Worm (Caenorhabditis elegans): Measurements from ENCODE around the gene ZK856.6.

Gene ZK856.6

ce11 chrV:10205483-10205882, 7.0 kb downstream of the ZK856.6 start, which contains the start of gene ZK856.16:
ZK856.16 (minus strand) TSS chrV:10205583.
- TF ChIP-seq ama-1 (optimal IDR thresholded peaks at IDR 0.05) (no peak), ztf-11 (tag; optimal IDR thresholded peaks at IDR 0.05) (no peak), mab-5 (tag; optimal IDR thresholded peaks at IDR 0.05) (no peak), sem-4 (tag; optimal IDR thresholded peaks at IDR 0.05) (no peak), sma-3 (GFP tag; optimal IDR thresholded peaks at IDR 0.05) (no peak), ceh-82 (tag; optimal IDR thresholded peaks at IDR 0.05) (no peak), nhr-237 (tag; optimal IDR thresholded peaks at IDR 0.05) (no peak), nhr-21 (tag; optimal IDR thresholded peaks at IDR 0.05) (no peak), elt-1 (tag; optimal IDR thresholded peaks at IDR 0.05) (no peak), F13H6.1 (tag; optimal IDR thresholded peaks at IDR 0.05) (no peak), gmeb-1 (tag; optimal IDR thresholded peaks at IDR 0.05) (no peak), skn-1 (tag; optimal IDR thresholded peaks at IDR 0.05) (no peak), nhr-23 (tag; optimal IDR thresholded peaks at IDR 0.05) (no peak), lin-13 (GFP tag; optimal IDR thresholded peaks at IDR 0.05) (no peak), lsy-2 (tag; optimal IDR thresholded peaks at IDR 0.05) (no peak), R02D3.7 (tag; optimal IDR thresholded peaks at IDR 0.05) (no peak), ztf-4 (tag; optimal IDR thresholded peaks at IDR 0.05) (no peak), dmd-4 (tag; optimal IDR thresholded peaks at IDR 0.05) (no peak), nhr-11 (tag; optimal IDR thresholded peaks at IDR 0.05) (no peak), lin-11 (tag; optimal IDR thresholded peaks at IDR 0.05) (no peak)

ce11 chrV:10206502-10206901, 8.0 kb downstream of the ZK856.6 start, which contains the start of gene rpc-25:
rpc-25 (minus strand) TSS chrV:10206602.
- TF ChIP-seq aly-2 (tag; optimal IDR thresholded peaks at IDR 0.05) (no peak), ama-1 (optimal IDR thresholded peaks at IDR 0.05) (no peak), ztf-1 (GFP tag; conservative IDR thresholded peaks at IDR 0.05) (no peak), gmeb-1 (tag; optimal IDR thresholded peaks at IDR 0.05) (no peak), unc-55 (GFP tag; optimal IDR thresholded peaks at IDR 0.05) (no peak)

ce11 chrV:10210244-10210643, 11.8 kb downstream of the ZK856.6 start, which contains the start of gene tftc-3:
tftc-3 (minus strand) TSS chrV:10210344.
- TF ChIP-seq C34F6.9 (tag; optimal IDR thresholded peaks at IDR 0.05) (no peak), crh-2 (tag; optimal IDR thresholded peaks at IDR 0.05) (no peak), nhr-6 (tag; optimal IDR thresholded peaks at IDR 0.05) (no peak), lin-13 (GFP tag; optimal IDR thresholded peaks at IDR 0.05) (no peak), lsy-2 (tag; optimal IDR thresholded peaks at IDR 0.05) (no peak), nhr-11 (tag; optimal IDR thresholded peaks at IDR 0.05) (no peak), elt-3 (tag; optimal IDR thresholded peaks at IDR 0.05) (no peak), F13H6.1 (tag; optimal IDR thresholded peaks at IDR 0.05) (no peak), sma-3 (GFP tag; optimal IDR thresholded peaks at IDR 0.05) (no peak), dmd-4 (tag; optimal IDR thresholded peaks at IDR 0.05) (no peak), blmp-1 (tag; optimal IDR thresholded peaks at IDR 0.05; ENCODE audit: insufficient read depth) (no peak), alr-1 (tag; optimal IDR thresholded peaks at IDR 0.05) (no peak), mab-5 (tag; optimal IDR thresholded peaks at IDR 0.05) (no peak), unc-62 (GFP tag; optimal IDR thresholded peaks at IDR 0.05) (no peak), egl-27 (tag; optimal IDR thresholded peaks at IDR 0.05) (no peak), lin-11 (tag; optimal IDR thresholded peaks at IDR 0.05) (no peak), ceh-82 (tag; optimal IDR thresholded peaks at IDR 0.05) (no peak), nhr-12 (tag; optimal IDR thresholded peaks at IDR 0.05) (no peak), fos-1 (tag; optimal IDR thresholded peaks at IDR 0.05) (no peak), ztf-11 (tag; optimal IDR thresholded peaks at IDR 0.05) (no peak)

- TF ChIP-seq nhr-11 (tag; optimal IDR thresholded peaks at IDR 0.05): no peak
- TF ChIP-seq sma-9 (GFP tag; optimal IDR thresholded peaks at IDR 0.05): no peak
- no peak for TF ChIP-seq sma-9 (tag; optimal IDR thresholded peaks at IDR 0.05)
- no peak for TF ChIP-seq nhr-237 (tag; optimal IDR thresholded peaks at IDR 0.05)
- no peak for TF ChIP-seq Y55F3AM.14 (GFP tag; optimal IDR thresholded peaks at IDR 0.05)
- no peak for TF ChIP-seq ztf-4 (tag; optimal IDR thresholded peaks at IDR 0.05)
- TF ChIP-seq zag-1 (tag; optimal IDR thresholded peaks at IDR 0.05): no peak
- no peak for TF ChIP-seq mbf-1 (tag; optimal IDR thresholded peaks at IDR 0.05)
- no peak for TF ChIP-seq dmd-4 (tag; optimal IDR thresholded peaks at IDR 0.05)
- TF ChIP-seq lin-13 (GFP tag; optimal IDR thresholded peaks at IDR 0.05): no peak
- no peak for TF ChIP-seq R02D3.7 (tag; optimal IDR thresholded peaks at IDR 0.05)
- no peak for TF ChIP-seq gmeb-1 (tag; optimal IDR thresholded peaks at IDR 0.05)
- TF ChIP-seq crh-2 (tag; optimal IDR thresholded peaks at IDR 0.05): no peak
- no peak for TF ChIP-seq elt-3 (tag; optimal IDR thresholded peaks at IDR 0.05)
- TF ChIP-seq fos-1 (tag; optimal IDR thresholded peaks at IDR 0.05): no peak
- no peak for TF ChIP-seq lin-39 (tag; optimal IDR thresholded peaks at IDR 0.05)
- TF ChIP-seq sma-3 (GFP tag; optimal IDR thresholded peaks at IDR 0.05): no peak
- TF ChIP-seq sem-4 (tag; optimal IDR thresholded peaks at IDR 0.05): no peak
- TF ChIP-seq elt-1 (tag; optimal IDR thresholded peaks at IDR 0.05): no peak
- TF ChIP-seq nhr-6 (tag; optimal IDR thresholded peaks at IDR 0.05): no peak
These were observed 13.5 kb downstream of the ZK856.6 start, which contains the start of gene zhit-3 for ce11 chrV:10212027-10212426. zhit-3 (minus strand) TSS chrV:10212127.

All from whole organism, L2 larva.